Fruit fly (Drosophila melanogaster) whole organism, embryonic: ENCODE data around the gene CG31287.
A peak's percentile ranks its signal among the peaks of the same experiment; 100 is the strongest.

Source experiments
- Adf1 ChIP-seq: fragments of 200-800 bp; sonication (Bioruptor generic); IDR thresholded peaks from 2 replicates; pipeline ENCODE4 v1.3.6; 2022; ENCODE audit warnings: missing biosample characterization, missing genetic modification characterization
- BtbVII ChIP-seq: fragments of 200-800 bp; sonication (Bioruptor generic); optimal IDR thresholded peaks from 3 replicates; lab custom pipeline; 2017; ENCODE audit warnings: missing biosample characterization, mild to moderate bottlenecking, missing genetic modification characterization
- CG10543 ChIP-seq: fragments of 200-800 bp; sonication (Bioruptor generic); optimal IDR thresholded peaks from 3 replicates; lab custom pipeline; 2017; ENCODE audit warnings: missing biosample characterization, mild to moderate bottlenecking, missing genetic modification characterization, moderate library complexity
- CG10654 ChIP-seq: fragments of 200-800 bp; sonication (Bioruptor generic); optimal IDR thresholded peaks from 2 replicates; lab custom pipeline; 2016; ENCODE audit warnings: missing biosample characterization, missing genetic modification characterization
- CG12071 ChIP-seq: fragments of 200-800 bp; sonication (Bioruptor generic); optimal IDR thresholded peaks from 3 replicates; lab custom pipeline; 2018; ENCODE audit warnings: missing biosample characterization, mild to moderate bottlenecking, missing genetic modification characterization
- CG13424 ChIP-seq: fragments of 200-800 bp; sonication (Bioruptor generic); optimal IDR thresholded peaks from 2 replicates; lab custom pipeline; 2019; ENCODE audit warnings: missing biosample characterization, mild to moderate bottlenecking, missing genetic modification characterization, moderate library complexity
- CG17612 ChIP-seq: fragments of 200-800 bp; sonication (Bioruptor generic); IDR thresholded peaks from 2 replicates; pipeline ENCODE4 v1.3.6; 2022; ENCODE audit warnings: missing biosample characterization, missing genetic modification characterization
- CG17829 ChIP-seq: fragments of 200-800 bp; optimal IDR thresholded peaks from 2 replicates; lab custom pipeline; 2019; ENCODE audit warnings: missing biosample characterization, mild to moderate bottlenecking, missing genetic modification characterization, moderate library complexity
- CG18764 ChIP-seq: fragments of 200-800 bp; sonication (Bioruptor generic); optimal IDR thresholded peaks from 3 replicates; lab custom pipeline; 2016; ENCODE audit warnings: missing biosample characterization, missing genetic modification characterization
- CG34376 ChIP-seq: fragments of 200-800 bp; sonication (Bioruptor generic); optimal IDR thresholded peaks from 2 replicates; lab custom pipeline; 2018; ENCODE audit warnings: missing biosample characterization, mild to moderate bottlenecking, missing genetic modification characterization
- CG4854 ChIP-seq: fragments of 200-800 bp; sonication (Bioruptor generic); optimal IDR thresholded peaks from 2 replicates; lab custom pipeline; 2016; ENCODE audit warnings: missing biosample characterization, missing genetic modification characterization, inconsistent platforms
- CG5180 ChIP-seq: fragments of 200-800 bp; sonication (Bioruptor generic); optimal IDR thresholded peaks from 3 replicates; lab custom pipeline; 2017; ENCODE audit warnings: missing biosample characterization, missing genetic modification characterization, mild to moderate bottlenecking, moderate library complexity, missing genetic modification reagents
- CG7745 ChIP-seq: fragments of 200-800 bp; sonication (Bioruptor generic); optimal IDR thresholded peaks from 2 replicates; lab custom pipeline; 2018; ENCODE audit warnings: missing biosample characterization, mild to moderate bottlenecking, missing genetic modification characterization, moderate library complexity
- CG8089 ChIP-seq: fragments of 200-800 bp; sonication (Bioruptor generic); optimal IDR thresholded peaks from 3 replicates; lab custom pipeline; 2016; ENCODE audit warnings: missing biosample characterization, missing genetic modification characterization
- CG8281 ChIP-seq: fragments of 200-800 bp; sonication (Bioruptor generic); optimal IDR thresholded peaks from 2 replicates; lab custom pipeline; 2018; ENCODE audit warnings: missing biosample characterization, mild to moderate bottlenecking, missing genetic modification characterization, moderate library complexity
- CG8478 ChIP-seq: fragments of >200 bp; optimal IDR thresholded peaks from 2 replicates; lab custom pipeline; 2018
- CG8924 ChIP-seq: fragments of 200-800 bp; optimal IDR thresholded peaks from 3 replicates; lab custom pipeline; 2019; ENCODE audit warnings: missing biosample characterization, mild to moderate bottlenecking, missing genetic modification characterization, moderate library complexity
- CG9437 ChIP-seq: fragments of 200-800 bp; sonication (Bioruptor generic); optimal IDR thresholded peaks from 2 replicates; lab custom pipeline; 2018; ENCODE audit warnings: missing biosample characterization, mild to moderate bottlenecking, missing genetic modification characterization
- CG9727 ChIP-seq: fragments of 200-800 bp; sonication (Bioruptor generic); optimal IDR thresholded peaks from 3 replicates; lab custom pipeline; 2017; ENCODE audit warnings: missing biosample characterization, mild to moderate bottlenecking, missing genetic modification characterization
- CG9817 ChIP-seq: fragments of 200-800 bp; sonication (Bioruptor generic); optimal IDR thresholded peaks from 2 replicates; lab custom pipeline; 2018; ENCODE audit warnings: missing biosample characterization, mild to moderate bottlenecking, missing genetic modification characterization, moderate library complexity
- CG9876 ChIP-seq: fragments of 200-800 bp; sonication (Bioruptor generic); optimal IDR thresholded peaks from 2 replicates; lab custom pipeline; 2016; ENCODE audit warnings: missing biosample characterization, missing genetic modification characterization
- Dip3 ChIP-seq: fragments of 200-800 bp; sonication (Bioruptor generic); optimal IDR thresholded peaks from 3 replicates; lab custom pipeline; 2016; ENCODE audit warnings: missing biosample characterization, missing genetic modification characterization
- Dp ChIP-seq: fragments of 200-800 bp; sonication (Bioruptor generic); optimal IDR thresholded peaks from 2 replicates; lab custom pipeline; 2018; ENCODE audit warnings: missing biosample characterization, mild to moderate bottlenecking, missing genetic modification characterization, moderate library complexity
- HHEX ChIP-seq: fragments of 200-800 bp; sonication (Bioruptor generic); optimal IDR thresholded peaks from 3 replicates; lab custom pipeline; 2017; ENCODE audit warnings: missing biosample characterization, mild to moderate bottlenecking, missing genetic modification characterization, missing genetic modification reagents
- Hand ChIP-seq: fragments of 200-800 bp; sonication (Bioruptor generic); optimal IDR thresholded peaks from 2 replicates; lab custom pipeline; 2017; ENCODE audit warnings: mild to moderate bottlenecking, missing biosample characterization, missing genetic modification reagents, missing genetic modification characterization
- Rx ChIP-seq: fragments of 200-800 bp; sonication (Bioruptor generic); IDR thresholded peaks from 2 replicates; pipeline ENCODE4 v1.3.6; 2022; ENCODE audit warnings: missing biosample characterization, missing genetic modification characterization
- Sry-δ ChIP-seq: fragments of 200-800 bp; sonication (Bioruptor generic); optimal IDR thresholded peaks from 2 replicates; lab custom pipeline; 2016; ENCODE audit warnings: missing biosample characterization, missing genetic modification characterization
- ash1 ChIP-seq: fragments of 200-800 bp; sonication (Bioruptor generic); optimal IDR thresholded peaks from 2 replicates; lab custom pipeline; 2018; ENCODE audit warnings: missing biosample characterization, mild to moderate bottlenecking, missing genetic modification characterization
- ato ChIP-seq: fragments of 200-800 bp; sonication (Bioruptor generic); IDR thresholded peaks from 2 replicates; pipeline ENCODE4 v1.3.6; 2022; ENCODE audit warnings: missing biosample characterization, missing genetic modification characterization; ENCODE audit not compliant: partially characterized antibody
- bsh ChIP-seq, 2 experiments: fragments of 200-800 bp; sonication (Bioruptor generic); optimal IDR thresholded peaks; 2 replicates each; lab custom pipeline; 2017 to 2018; ENCODE audit warnings: mild to moderate bottlenecking in 2 of 2, missing biosample characterization in 2 of 2, missing genetic modification characterization in 2 of 2, moderate library complexity in 1 of 2
- cg ChIP-seq: fragments of 200-800 bp; sonication (Bioruptor generic); optimal IDR thresholded peaks from 3 replicates; lab custom pipeline; 2019; ENCODE audit warnings: missing biosample characterization, mild to moderate bottlenecking, missing genetic modification characterization, moderate library complexity
- chm ChIP-seq: fragments of 200-800 bp; sonication (Bioruptor generic); IDR thresholded peaks from 2 replicates; pipeline ENCODE4 v1.3.6; 2022; ENCODE audit warnings: missing biosample characterization, missing genetic modification characterization
- en ChIP-seq: fragments of 200-800 bp; sonication (Bioruptor generic); optimal IDR thresholded peaks from 2 replicates; lab custom pipeline; 2016; ENCODE audit warnings: missing biosample characterization, missing genetic modification characterization
- fd64A ChIP-seq: fragments of 200-800 bp; sonication (Bioruptor generic); optimal IDR thresholded peaks from 3 replicates; lab custom pipeline; 2018; ENCODE audit warnings: missing biosample characterization, mild to moderate bottlenecking, missing genetic modification characterization
- gce ChIP-seq: fragments of 200-800 bp; sonication (Bioruptor generic); IDR thresholded peaks from 3 replicates; pipeline ENCODE4 v1.3.6; 2022; ENCODE audit warnings: missing biosample characterization, missing genetic modification characterization
- grn ChIP-seq: fragments of 200-800 bp; sonication (Bioruptor generic); optimal IDR thresholded peaks from 3 replicates; lab custom pipeline; 2017; ENCODE audit warnings: missing biosample characterization, missing genetic modification characterization
- lbe ChIP-seq: fragments of 200-800 bp; sonication (Bioruptor generic); optimal IDR thresholded peaks from 2 replicates; lab custom pipeline; 2016; ENCODE audit warnings: missing biosample characterization, mild to moderate bottlenecking, missing genetic modification characterization
- nom ChIP-seq: fragments of 200-800 bp; sonication (Bioruptor generic); optimal IDR thresholded peaks from 2 replicates; lab custom pipeline; 2017; ENCODE audit warnings: missing biosample characterization, missing genetic modification characterization, mild to moderate bottlenecking, moderate library complexity, missing genetic modification reagents
- p53 ChIP-seq: fragments of 200-800 bp; sonication (Bioruptor generic); optimal IDR thresholded peaks from 2 replicates; lab custom pipeline; 2016; ENCODE audit warnings: missing biosample characterization, missing genetic modification characterization
- pita ChIP-seq: fragments of 200-800 bp; sonication (Bioruptor generic); optimal IDR thresholded peaks from 2 replicates; lab custom pipeline; 2017; ENCODE audit warnings: missing biosample characterization, mild to moderate bottlenecking, missing genetic modification characterization
- pzg ChIP-seq: fragments of 200-800 bp; sonication (Bioruptor generic); optimal IDR thresholded peaks from 3 replicates; lab custom pipeline; 2018; ENCODE audit warnings: missing biosample characterization, mild to moderate bottlenecking, missing genetic modification characterization, moderate library complexity
- rib ChIP-seq: fragments of 200-800 bp; sonication (Bioruptor generic); IDR thresholded peaks from 2 replicates; pipeline ENCODE4 v1.3.6; 2022; ENCODE audit warnings: missing biosample characterization, missing genetic modification characterization
- sisA ChIP-seq: fragments of 200-800 bp; sonication (Bioruptor generic); IDR thresholded peaks from 2 replicates; pipeline ENCODE4 v1.3.6; 2022; ENCODE audit warnings: missing biosample characterization, missing genetic modification characterization
- sqz ChIP-seq: fragments of 200-800 bp; sonication (Bioruptor generic); optimal IDR thresholded peaks from 3 replicates; lab custom pipeline; 2018; ENCODE audit warnings: missing biosample characterization, mild to moderate bottlenecking, missing genetic modification characterization
- unc-4 ChIP-seq: fragments of 200-800 bp; sonication (Bioruptor generic); IDR thresholded peaks from 2 replicates; pipeline ENCODE4 v1.3.6; 2022; ENCODE audit warnings: missing biosample characterization, missing genetic modification characterization; ENCODE audit not compliant: partially characterized antibody
- zfh1 ChIP-seq: fragments of 200-800 bp; sonication (Bioruptor generic); IDR thresholded peaks from 3 replicates; pipeline ENCODE4 v1.3.6; 2022; ENCODE audit warnings: missing biosample characterization, missing genetic modification characterization

CG31287 gene

DNA sequence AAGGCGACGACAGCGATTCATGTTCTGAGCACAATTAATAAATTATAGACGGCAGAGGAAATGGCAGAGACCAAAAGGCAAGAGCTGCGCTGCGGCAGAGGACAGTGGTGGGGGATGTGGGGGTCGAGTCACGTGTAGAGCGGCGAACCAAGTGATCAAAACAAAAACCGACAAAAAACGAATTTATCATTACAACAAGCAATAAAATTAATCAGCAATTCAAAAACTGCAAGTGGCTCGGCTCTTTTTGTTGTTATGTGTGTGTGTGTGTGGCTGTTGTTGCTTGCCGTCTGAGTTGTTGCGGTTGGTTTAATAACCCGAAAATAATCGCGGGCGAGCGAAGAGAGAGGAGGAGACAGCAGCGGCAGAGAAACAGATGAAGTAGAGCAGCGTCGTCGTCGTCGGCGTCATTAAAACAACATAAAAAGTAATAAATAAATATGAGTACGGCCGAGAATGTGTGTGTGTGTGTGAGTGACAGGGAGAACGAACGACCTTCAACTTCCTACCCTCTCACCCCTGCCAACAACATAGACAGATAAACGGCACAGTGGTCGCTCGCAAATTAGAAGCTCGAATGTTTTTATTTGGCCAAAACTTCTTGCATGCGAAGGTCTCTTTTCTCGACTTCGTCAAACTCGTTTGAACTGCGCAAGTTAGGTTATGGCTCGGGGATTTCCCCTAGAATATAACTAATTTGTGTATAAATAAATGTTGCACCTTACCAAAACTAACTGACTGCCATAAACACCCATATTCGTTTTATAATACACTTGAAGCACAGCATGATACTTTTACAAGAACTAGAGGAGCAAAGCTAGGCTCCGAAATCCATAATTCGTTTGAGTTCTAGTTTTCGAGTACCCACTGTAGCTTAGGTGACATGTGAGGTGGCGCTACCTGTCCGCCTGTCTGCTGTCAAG lies 28.5 kb downstream of the CG31287 start (continued):
- TF ChIP-seq Dip3 (GFP tag; lab: Kevin White, UChicago), result peak; percentile 68
- no peak for TF ChIP-seq chm (GFP tag; lab: Robert Waterston, UW)
- TF ChIP-seq sqz (GFP tag; lab: Kevin White, UChicago), result peak; percentile 32
- peak; percentile 16 for TF ChIP-seq p53
- TF ChIP-seq BtbVII (GFP tag; lab: Kevin White, UChicago), result peak; percentile 70
- TF ChIP-seq Adf1 (GFP tag; lab: Robert Waterston, UW), result no peak
- peak; percentile 65 for TF ChIP-seq en
- peak; percentile 76 for TF ChIP-seq CG13424
- no peak for TF ChIP-seq CG8478 (lab: Kevin White, UChicago)
- TF ChIP-seq CG4854, result peak; percentile 40
- peak; percentile 63 for TF ChIP-seq CG10543
- peak; percentile 61 for TF ChIP-seq CG10654 (GFP tag; lab: Kevin White, UChicago)
- TF ChIP-seq unc-4 (GFP tag; lab: Robert Waterston, UW), result no peak
- no peak for TF ChIP-seq Dp
- TF ChIP-seq Rx (GFP tag; lab: Robert Waterston, UW), result no peak
- peak; percentile 81 for TF ChIP-seq CG9437 (GFP tag; lab: Kevin White, UChicago)
- TF ChIP-seq CG12071 (GFP tag; lab: Kevin White, UChicago), result peak; percentile 16
- TF ChIP-seq rib, result no peak
- TF ChIP-seq pzg (GFP tag; lab: Kevin White, UChicago), result no peak
- no peak for TF ChIP-seq CG17612
- no peak for TF ChIP-seq Sry-δ
- no peak for TF ChIP-seq grn
- no peak for TF ChIP-seq ash1 (GFP tag; lab: Kevin White, UChicago)
- no peak for TF ChIP-seq gce
- no peak for TF ChIP-seq pita (GFP tag; lab: Kevin White, UChicago)
- TF ChIP-seq CG9727 (GFP tag; lab: Kevin White, UChicago), result peak; percentile 80
- TF ChIP-seq CG17829 (tag; lab: Kevin White, UChicago), result peak; percentile 73
- TF ChIP-seq CG8089 (GFP tag; lab: Kevin White, UChicago), result peak; percentile 57
- peak; percentile 3 for TF ChIP-seq fd64A (GFP tag; lab: Kevin White, UChicago)

DNA sequence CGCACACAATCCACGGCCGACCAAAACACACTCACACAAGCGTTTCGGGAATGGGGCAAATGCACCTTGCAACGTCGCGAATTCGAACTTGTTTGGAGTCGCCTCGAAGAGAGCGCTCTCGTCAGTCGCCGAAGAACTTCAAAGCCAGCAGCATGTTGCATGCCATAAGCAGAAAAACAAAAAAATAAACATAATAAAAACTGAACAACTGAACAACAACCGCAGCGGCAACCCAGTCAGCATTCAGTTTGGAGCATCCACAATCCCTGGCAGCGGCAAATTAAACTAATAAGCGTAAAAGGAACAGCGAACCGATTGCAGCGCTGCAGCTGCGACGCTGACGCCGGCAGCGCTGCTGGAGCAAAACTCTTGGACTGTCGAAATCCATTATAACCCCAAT lies 29.4 kb downstream of the CG31287 start:
- TF ChIP-seq CG9876 (no peak), CG8924 (tag; lab: Kevin White, UChicago) (no peak), CG5180 (GFP tag; lab: Kevin White, UChicago) (peak; percentile 37), cg (GFP tag; lab: Kevin White, UChicago) (no peak), CG8281 (no peak), lbe (GFP tag; lab: Kevin White, UChicago) (peak; percentile 25), bsh (GFP tag; optimal IDR thresholded peaks at IDR 0.05; lab: Kevin White, UChicago) (peak in 1 of 2 experiments; percentile 28), sisA (GFP tag; lab: Robert Waterston, UW) (no peak), CG7745 (tag; lab: Kevin White, UChicago) (no peak), HHEX (GFP tag; lab: Kevin White, UChicago) (no peak), CG34376 (no peak), ato (GFP tag; lab: Robert Waterston, UW) (no peak), CG9817 (tag; lab: Kevin White, UChicago) (no peak), zfh1 (GFP tag; lab: Robert Waterston, UW) (no peak), CG10543 (no peak), CG18764 (GFP tag; lab: Kevin White, UChicago) (no peak), nom (GFP tag; lab: Kevin White, UChicago) (peak; percentile 54), Hand (no peak)
